Worm (Caenorhabditis elegans): ENCODE measurements around the gene K06B4.4.
A peak's percentile ranks its signal among the peaks of the same experiment; 100 is the strongest.

The K06B4.4 gene

DNA sequence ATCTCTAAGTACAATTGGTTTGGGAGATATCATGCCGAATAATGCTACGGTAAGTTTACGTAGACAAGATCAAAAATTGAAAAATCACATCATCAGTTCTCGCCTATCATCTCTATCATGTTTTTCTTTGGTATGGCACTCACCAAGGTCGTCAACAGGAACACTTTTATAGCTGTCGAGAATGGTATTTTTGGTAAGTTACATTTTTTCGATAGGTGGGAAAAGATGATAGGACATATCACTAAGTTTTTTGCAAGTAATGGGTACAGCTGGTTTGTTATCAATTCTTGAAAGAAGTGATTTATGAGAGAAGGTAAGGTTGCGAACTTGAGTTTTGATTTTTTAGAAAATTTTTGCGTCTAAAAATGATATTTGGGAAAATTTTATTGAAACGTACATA, 39.0 kb downstream of the K06B4.4 start:
- TF ChIP-seq unc-62 (GFP tag; optimal IDR thresholded peaks at IDR 0.05 in 1 of 2) (peak in 1 of 2 experiments; percentile 81), unc-62 (tag; optimal IDR thresholded peaks at IDR 0.05) (no peak), nhr-28 (tag; optimal IDR thresholded peaks at IDR 0.05) (peak; percentile 55), F37D6.2 (tag; optimal IDR thresholded peaks at IDR 0.05) (no peak), ceh-82 (tag; optimal IDR thresholded peaks at IDR 0.05) (no peak), tra-1 (GFP tag; IDR thresholded peaks at IDR 0.05) (0 out of 2 replicates have a peak, but pooled peaks have one; percentile 31), nhr-41 (GFP tag; IDR thresholded peaks at IDR 0.05) (no peak), nhr-42 (GFP tag; IDR thresholded peaks at IDR 0.05) (no peak), set-16 (GFP tag; IDR thresholded peaks at IDR 0.05) (no peak), ceh-20 (GFP tag; IDR thresholded peaks at IDR 0.05) (0 out of 2 replicates have a peak, but pooled peaks have one; percentile 20)

- TF ChIP-seq lin-1 (GFP tag; IDR thresholded peaks at IDR 0.05) (no peak), zfp-3 (GFP tag; conservative IDR thresholded peaks at IDR 0.05) (no peak), madf-5 (GFP tag; IDR thresholded peaks at IDR 0.05) (no peak), pha-4 (GFP tag; IDR thresholded peaks at IDR 0.05) (no peak), pha-4 (tag; optimal IDR thresholded peaks at IDR 0.05) (no peak), F44E2.7 (GFP tag; IDR thresholded peaks at IDR 0.05) (no peak), mep-1 (tag; optimal IDR thresholded peaks at IDR 0.05) (no peak), vab-7 (GFP tag; IDR thresholded peaks at IDR 0.05) (no peak), jun-1 (tag; optimal IDR thresholded peaks at IDR 0.05) (no peak)
Observed at ce11 chrV:15710401-15710800, 41.4 kb downstream of the K06B4.4 start, which contains the start of gene Y6E2A.1. Y6E2A.1 (minus strand) TSS chrV:15710501.

DNA sequence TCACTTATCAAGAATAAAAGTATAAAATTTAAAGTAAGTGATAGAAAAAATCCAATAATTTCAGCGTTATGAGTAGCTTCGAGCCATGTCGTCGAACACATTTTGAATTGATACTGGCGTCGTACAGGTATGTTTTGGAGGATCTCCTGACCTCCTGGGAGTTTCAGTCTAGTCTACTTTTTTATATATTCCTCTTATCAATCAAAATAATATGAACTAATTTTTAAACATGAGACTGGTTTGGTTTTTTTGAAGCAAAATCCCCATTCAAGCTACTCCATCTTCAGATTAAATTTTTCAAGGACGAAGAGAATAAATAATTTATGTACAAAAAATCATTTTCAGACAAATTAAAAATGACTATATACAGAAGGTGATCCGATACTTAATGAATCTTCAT, 42.9 kb downstream of the K06B4.4 start, which contains the start of gene str-101:
Gene str-101, minus strand, starts transcription at position 101 of the 400 bp plus-strand sequence.
- TF ChIP-seq zfp-3 (GFP tag; conservative IDR thresholded peaks at IDR 0.05) (no peak), set-16 (GFP tag; IDR thresholded peaks at IDR 0.05) (no peak), snpc-1.2 (GFP tag; IDR thresholded peaks at IDR 0.05) (no peak), mdl-1 (tag; optimal IDR thresholded peaks at IDR 0.05) (no peak), rbr-2 (tag; optimal IDR thresholded peaks at IDR 0.05) (no peak), skn-1 (tag; optimal IDR thresholded peaks at IDR 0.05) (no peak)

DNA sequence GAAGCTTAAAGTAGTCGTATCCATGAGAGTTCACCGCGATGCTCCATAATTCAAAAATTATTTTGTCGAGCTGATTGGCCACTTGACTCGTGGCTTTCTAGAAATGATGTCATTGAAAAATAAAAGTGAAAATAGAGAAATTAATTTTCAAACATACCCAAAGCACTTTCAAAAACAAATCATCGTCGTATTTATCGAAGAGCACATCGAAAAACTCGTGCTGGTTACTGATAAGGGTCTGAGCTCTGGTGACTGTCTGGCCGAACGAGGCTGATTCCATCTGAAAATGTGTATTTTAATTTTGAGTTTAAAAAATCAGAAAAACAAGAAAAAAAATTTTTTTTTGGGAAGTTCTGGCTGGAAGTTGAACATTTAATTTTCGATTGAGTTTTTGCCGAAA, 43.4 kb downstream of the K06B4.4 start:
- TF ChIP-seq lin-15B (tag; optimal IDR thresholded peaks at IDR 0.05), result no peak
- TF ChIP-seq daf-16 (GFP tag; optimal IDR thresholded peaks at IDR 0.05), result no peak
- TF ChIP-seq daf-16 (tag; optimal IDR thresholded peaks at IDR 0.05), result peak; percentile 84
- TF ChIP-seq vab-7 (GFP tag; IDR thresholded peaks at IDR 0.05), result no peak
- TF ChIP-seq dve-1 (tag; optimal IDR thresholded peaks at IDR 0.05; ENCODE audit: insufficient read depth), result peak; percentile 66
- no peak for TF ChIP-seq nhr-25 (tag; optimal IDR thresholded peaks at IDR 0.05; ENCODE audit: borderline replicate concordance, insufficient read depth)
- no peak for TF ChIP-seq nhr-6 (tag; optimal IDR thresholded peaks at IDR 0.05)
- TF ChIP-seq ztf-11 (tag; optimal IDR thresholded peaks at IDR 0.05), result no peak
- no peak for TF ChIP-seq mep-1 (tag; optimal IDR thresholded peaks at IDR 0.05)
- no peak for TF ChIP-seq nhr-111 (GFP tag; optimal IDR thresholded peaks at IDR 0.05)
- TF ChIP-seq daf-19 (GFP tag; conservative IDR thresholded peaks at IDR 0.05), result no peak
- TF ChIP-seq Y48G9A.11 (GFP tag; IDR thresholded peaks at IDR 0.05), result no peak
- peak; percentile 39 for TF ChIP-seq hlh-30 (tag; optimal IDR thresholded peaks at IDR 0.05; ENCODE audit: insufficient read depth)
- no peak for TF ChIP-seq mdl-1 (tag; optimal IDR thresholded peaks at IDR 0.05)
- TF ChIP-seq attf-4 (tag; optimal IDR thresholded peaks at IDR 0.05), result no peak
- no peak for TF ChIP-seq jun-1 (tag; optimal IDR thresholded peaks at IDR 0.05)
- no peak for TF ChIP-seq lin-29 (GFP tag; IDR thresholded peaks at IDR 0.05)
- TF ChIP-seq set-16 (GFP tag; IDR thresholded peaks at IDR 0.05), result no peak
- no peak for TF ChIP-seq ztf-7 (tag; optimal IDR thresholded peaks at IDR 0.05)
- TF ChIP-seq egl-27 (tag; optimal IDR thresholded peaks at IDR 0.05), result no peak
